Fruit fly (Drosophila melanogaster) whole organism, embryonic: Measurements from ENCODE around the gene CG18563.

ENCODE experiments used
- BtbVII ChIP-seq: fragments of 200-800 bp; sonication (Bioruptor generic); optimal IDR thresholded peaks from 3 replicates; lab custom pipeline; 2017; ENCODE audit warnings: missing biosample characterization, mild to moderate bottlenecking, missing genetic modification characterization
- CG11696 ChIP-seq: fragments of 200-800 bp; sonication (Bioruptor generic); IDR thresholded peaks from 2 replicates; pipeline ENCODE4 v1.3.6; 2022; ENCODE audit warnings: missing biosample characterization, missing genetic modification characterization
- CG12236 ChIP-seq: fragments of 200-800 bp; sonication (Bioruptor generic); optimal IDR thresholded peaks from 2 replicates; lab custom pipeline; 2016; ENCODE audit warnings: missing biosample characterization, missing genetic modification characterization
- CG1233 ChIP-seq: fragments of 200-800 bp; sonication (Bioruptor generic); optimal IDR thresholded peaks from 4 replicates; lab custom pipeline; 2018; ENCODE audit warnings: missing biosample characterization, mild to moderate bottlenecking, missing genetic modification characterization
- CG12659 ChIP-seq: fragments of 200-800 bp; sonication (Bioruptor generic); optimal IDR thresholded peaks from 3 replicates; lab custom pipeline; 2017; ENCODE audit warnings: mild to moderate bottlenecking, missing biosample characterization, missing genetic modification reagents, missing genetic modification characterization
- CG14014 ChIP-seq: fragments of 200-800 bp; sonication (Bioruptor generic); IDR thresholded peaks from 2 replicates; pipeline ENCODE4 v1.3.6; 2022; ENCODE audit warnings: missing biosample characterization, missing genetic modification characterization
- CG1529 ChIP-seq: fragments of 200-800 bp; sonication (Bioruptor generic); optimal IDR thresholded peaks from 3 replicates; lab custom pipeline; 2018; ENCODE audit warnings: missing biosample characterization, missing genetic modification characterization
- CG16779 ChIP-seq: fragments of 200-800 bp; sonication (Bioruptor generic); IDR thresholded peaks from 2 replicates; pipeline ENCODE4 v1.3.6; 2022; ENCODE audit warnings: missing biosample characterization, missing genetic modification characterization
- CG17186 ChIP-seq: fragments of 200-800 bp; sonication (Bioruptor generic); optimal IDR thresholded peaks from 3 replicates; lab custom pipeline; 2017; ENCODE audit warnings: missing biosample characterization, missing genetic modification reagents, missing genetic modification characterization
- CG17802 ChIP-seq: fragments of 200-800 bp; sonication (Bioruptor generic); optimal IDR thresholded peaks from 2 replicates; lab custom pipeline; 2018; ENCODE audit warnings: missing biosample characterization, mild to moderate bottlenecking, missing genetic modification characterization, moderate library complexity
- CG2199 ChIP-seq: fragments of 200-800 bp; sonication (Bioruptor generic); IDR thresholded peaks from 3 replicates; pipeline ENCODE4 v1.3.6; 2022; ENCODE audit warnings: missing biosample characterization, missing genetic modification characterization
- CG3407 ChIP-seq: fragments of 200-800 bp; sonication (Bioruptor generic); optimal IDR thresholded peaks from 2 replicates; lab custom pipeline; 2018; ENCODE audit warnings: missing biosample characterization, mild to moderate bottlenecking, missing genetic modification characterization
- CG4404 ChIP-seq: fragments of 200-800 bp; sonication (Bioruptor generic); IDR thresholded peaks from 2 replicates; pipeline ENCODE4 v1.3.6; 2022; ENCODE audit warnings: missing biosample characterization, missing genetic modification characterization
- CG4617 ChIP-seq: fragments of 200-800 bp; sonication (Bioruptor generic); optimal IDR thresholded peaks from 3 replicates; lab custom pipeline; 2016; ENCODE audit warnings: missing biosample characterization, missing genetic modification characterization, borderline replicate concordance
- CG4854 ChIP-seq: fragments of 200-800 bp; sonication (Bioruptor generic); optimal IDR thresholded peaks from 2 replicates; lab custom pipeline; 2016; ENCODE audit warnings: missing biosample characterization, missing genetic modification characterization, inconsistent platforms
- CG5953 ChIP-seq: fragments of 200-800 bp; sonication (Bioruptor generic); IDR thresholded peaks from 2 replicates; pipeline ENCODE4 v1.3.6; 2022; ENCODE audit warnings: missing biosample characterization, missing genetic modification characterization
- CG7556 ChIP-seq: fragments of 200-800 bp; sonication (Bioruptor generic); optimal IDR thresholded peaks from 2 replicates; lab custom pipeline; 2017; ENCODE audit warnings: missing biosample characterization, mild to moderate bottlenecking, missing genetic modification characterization
- CG9609 ChIP-seq: fragments of 200-800 bp; sonication (Bioruptor generic); optimal IDR thresholded peaks from 3 replicates; lab custom pipeline; 2016; ENCODE audit warnings: missing biosample characterization, missing genetic modification characterization
- CTCF ChIP-seq: fragments of 200-800 bp; sonication (Bioruptor generic); optimal IDR thresholded peaks from 2 replicates; lab custom pipeline; 2017; ENCODE audit warnings: missing biosample characterization, mild to moderate bottlenecking, missing genetic modification characterization, moderate library complexity
- CoRest ChIP-seq: fragments of 200-800 bp; sonication (Bioruptor generic); optimal IDR thresholded peaks from 3 replicates; lab custom pipeline; 2018; ENCODE audit warnings: missing biosample characterization, mild to moderate bottlenecking, missing genetic modification characterization, moderate library complexity
- CrebB ChIP-seq: fragments of 200-800 bp; sonication (Bioruptor generic); optimal IDR thresholded peaks from 3 replicates; lab custom pipeline; 2018; ENCODE audit warnings: missing biosample characterization, mild to moderate bottlenecking, missing genetic modification characterization
- Dek ChIP-seq: fragments of 200-800 bp; sonication (Bioruptor generic); optimal IDR thresholded peaks from 3 replicates; lab custom pipeline; 2019; ENCODE audit warnings: missing biosample characterization, mild to moderate bottlenecking, missing genetic modification characterization, moderate library complexity
- Doc2 ChIP-seq: fragments of 200-800 bp; sonication (Bioruptor generic); IDR thresholded peaks from 2 replicates; pipeline ENCODE4 v1.3.6; 2022; ENCODE audit warnings: missing biosample characterization, missing genetic modification characterization
- GATAe ChIP-seq: fragments of 200-800 bp; sonication (Bioruptor generic); conservative IDR thresholded peaks from 2 replicates; pipeline ENCODE4 v1.3.6; 2022; ENCODE audit warnings: missing biosample characterization, missing genetic modification characterization
- Gsc ChIP-seq: fragments of 200-800 bp; sonication (Bioruptor generic); IDR thresholded peaks from 2 replicates; pipeline ENCODE4 v1.3.6; 2022; ENCODE audit warnings: missing biosample characterization, missing genetic modification characterization
- HLHmδ ChIP-seq: fragments of 200-800 bp; sonication (Bioruptor generic); optimal IDR thresholded peaks from 2 replicates; lab custom pipeline; 2018; ENCODE audit warnings: missing biosample characterization, mild to moderate bottlenecking, missing genetic modification characterization, moderate library complexity
- Hand ChIP-seq: fragments of 200-800 bp; sonication (Bioruptor generic); optimal IDR thresholded peaks from 2 replicates; lab custom pipeline; 2017; ENCODE audit warnings: mild to moderate bottlenecking, missing biosample characterization, missing genetic modification reagents, missing genetic modification characterization
- Lhr ChIP-seq: fragments of 200-800 bp; sonication (Bioruptor generic); optimal IDR thresholded peaks from 3 replicates; lab custom pipeline; 2017; ENCODE audit warnings: mild to moderate bottlenecking, missing biosample characterization, missing genetic modification reagents, missing genetic modification characterization
- Mrtf ChIP-seq: fragments of 200-800 bp; sonication (Bioruptor generic); IDR thresholded peaks from 3 replicates; pipeline ENCODE4 v1.3.6; 2022; ENCODE audit warnings: missing biosample characterization, missing genetic modification characterization
- Nf-YB ChIP-seq: fragments of 200-800 bp; sonication (Bioruptor generic); optimal IDR thresholded peaks from 3 replicates; lab custom pipeline; 2019; ENCODE audit warnings: missing biosample characterization, mild to moderate bottlenecking, missing genetic modification characterization, moderate library complexity
- Oaz ChIP-seq: fragments of 200-800 bp; sonication (Bioruptor generic); IDR thresholded peaks from 2 replicates; pipeline ENCODE4 v1.3.6; 2022; ENCODE audit warnings: missing biosample characterization, missing genetic modification characterization
- Oli ChIP-seq: fragments of 200-800 bp; sonication (Bioruptor generic); optimal IDR thresholded peaks from 2 replicates; lab custom pipeline; 2018; ENCODE audit warnings: missing biosample characterization, mild to moderate bottlenecking, missing genetic modification characterization, moderate library complexity
- Rfx ChIP-seq: fragments of 200-800 bp; sonication (Bioruptor generic); IDR thresholded peaks from 2 replicates; pipeline ENCODE4 v1.3.6; 2022; ENCODE audit warnings: missing biosample characterization, missing genetic modification characterization
- Spps ChIP-seq: fragments of 200-800 bp; sonication (Bioruptor generic); optimal IDR thresholded peaks from 2 replicates; lab custom pipeline; 2018; ENCODE audit warnings: missing biosample characterization, mild to moderate bottlenecking, missing genetic modification characterization
- dati ChIP-seq: fragments of 200-800 bp; sonication (Bioruptor generic); IDR thresholded peaks from 2 replicates; pipeline ENCODE4 v1.3.6; 2022; ENCODE audit warnings: missing biosample characterization, missing genetic modification characterization
- dmrt11E ChIP-seq: fragments of 200-800 bp; sonication (Bioruptor generic); optimal IDR thresholded peaks from 3 replicates; lab custom pipeline; 2018; ENCODE audit warnings: missing biosample characterization, mild to moderate bottlenecking, missing genetic modification characterization, moderate library complexity
- fd102C ChIP-seq: fragments of 200-800 bp; sonication (Bioruptor generic); optimal IDR thresholded peaks from 2 replicates; lab custom pipeline; 2018; ENCODE audit warnings: missing biosample characterization, mild to moderate bottlenecking, missing genetic modification characterization, moderate library complexity
- gce ChIP-seq: fragments of 200-800 bp; sonication (Bioruptor generic); IDR thresholded peaks from 3 replicates; pipeline ENCODE4 v1.3.6; 2022; ENCODE audit warnings: missing biosample characterization, missing genetic modification characterization
- gcm2 ChIP-seq: fragments of 200-800 bp; sonication (Bioruptor generic); optimal IDR thresholded peaks from 2 replicates; lab custom pipeline; 2016; ENCODE audit warnings: missing biosample characterization, missing genetic modification characterization
- grn ChIP-seq: fragments of 200-800 bp; sonication (Bioruptor generic); optimal IDR thresholded peaks from 3 replicates; lab custom pipeline; 2017; ENCODE audit warnings: missing biosample characterization, missing genetic modification characterization
- hbn ChIP-seq: fragments of 200-800 bp; sonication (Bioruptor generic); IDR thresholded peaks from 2 replicates; pipeline ENCODE4 v1.3.6; 2022; ENCODE audit warnings: missing biosample characterization, missing genetic modification characterization; ENCODE audit not compliant: partially characterized antibody
- inv ChIP-seq: fragments of 200-800 bp; sonication (Bioruptor generic); IDR thresholded peaks from 2 replicates; pipeline ENCODE4 v1.3.6; 2022; ENCODE audit warnings: missing biosample characterization, missing genetic modification characterization; ENCODE audit not compliant: partially characterized antibody
- knrl ChIP-seq: fragments of 200-800 bp; sonication (Bioruptor generic); IDR thresholded peaks from 3 replicates; pipeline ENCODE4 v1.3.6; 2022; ENCODE audit warnings: missing biosample characterization, missing genetic modification characterization; ENCODE audit not compliant: partially characterized antibody
- nom ChIP-seq: fragments of 200-800 bp; sonication (Bioruptor generic); optimal IDR thresholded peaks from 2 replicates; lab custom pipeline; 2017; ENCODE audit warnings: missing biosample characterization, missing genetic modification characterization, mild to moderate bottlenecking, moderate library complexity, missing genetic modification reagents
- odd ChIP-seq: fragments of 200-800 bp; sonication (Bioruptor generic); optimal IDR thresholded peaks from 2 replicates; lab custom pipeline; 2017; ENCODE audit warnings: missing biosample characterization, mild to moderate bottlenecking, missing genetic modification characterization
- otp ChIP-seq: fragments of 200-800 bp; sonication (Bioruptor generic); IDR thresholded peaks from 3 replicates; pipeline ENCODE4, ENCODE4 v1.3.6; 2022; ENCODE audit warnings: missing biosample characterization, missing genetic modification characterization
- tgo ChIP-seq: fragments of 200-800 bp; sonication (Bioruptor generic); IDR thresholded peaks from 3 replicates; pipeline ENCODE4 v1.3.6; 2022; ENCODE audit warnings: missing biosample characterization, missing genetic modification characterization
- tin ChIP-seq: fragments of 200-800 bp; sonication (Bioruptor generic); optimal IDR thresholded peaks from 3 replicates; lab custom pipeline; 2016; ENCODE audit warnings: missing biosample characterization, missing genetic modification characterization
- trh ChIP-seq: fragments of 200-800 bp; sonication (Bioruptor generic); optimal IDR thresholded peaks from 2 replicates; lab custom pipeline; 2016; ENCODE audit warnings: missing biosample characterization, missing genetic modification characterization
- vfl ChIP-seq: fragments of 200-800 bp; sonication (Bioruptor generic); optimal IDR thresholded peaks from 2 replicates; lab custom pipeline; 2016; ENCODE audit warnings: missing biosample characterization, missing genetic modification characterization

CG18563 gene

dm6 chr2L:17480943-17481580 is 23.2 kb upstream of the CG18563 start, which contains the start of the genes fws and Lamtor3 (continued):
- TF ChIP-seq CG11696 (GFP tag; lab: Robert Waterston, UW) (peak; percentile 94), Rfx (GFP tag; lab: Robert Waterston, UW) (peak; percentile 99), CG1529 (GFP tag; lab: Kevin White, UChicago) (peak; percentile 97), CoRest (tag; lab: Kevin White, UChicago) (peak; percentile 98), Nf-YB (GFP tag; lab: Kevin White, UChicago) (peak; percentile 86), hbn (GFP tag; lab: Robert Waterston, UW) (peak; percentile 27; the same call in 1 of the 2 replicates), CG12659 (peak; percentile 99), trh (GFP tag; lab: Kevin White, UChicago) (peak; percentile 91), odd (GFP tag; lab: Kevin White, UChicago) (peak; percentile 93), CG9609 (GFP tag; lab: Kevin White, UChicago) (peak; percentile 90), HLHmδ (no peak), Mrtf (GFP tag; lab: Robert Waterston, UW) (peak; percentile 99), CG2199 (GFP tag; lab: Robert Waterston, UW) (peak; percentile 99), Oaz (GFP tag; lab: Robert Waterston, UW) (peak; percentile 98), BtbVII (peak; percentile 96), Hand (GFP tag; lab: Kevin White, UChicago) (peak; percentile 92), Gsc (GFP tag; lab: Robert Waterston, UW) (peak; percentile 97), tin (GFP tag; lab: Kevin White, UChicago) (peak; percentile 95), Oli (tag; lab: Kevin White, UChicago) (peak; percentile 99), knrl (GFP tag; lab: Robert Waterston, UW) (0 out of 3 replicates have a peak, but pooled peaks have one; percentile 32), nom (GFP tag; lab: Kevin White, UChicago) (peak; percentile 81), dati (GFP tag; lab: Robert Waterston, UW) (peak; percentile 98), CrebB (peak; percentile 95), CG17802 (peak; percentile 93), inv (GFP tag; lab: Robert Waterston, UW) (no peak; the same call in 1 of the 2 replicates), CG4404 (GFP tag; lab: Robert Waterston, UW) (peak; percentile 99), dmrt11E (tag; lab: Kevin White, UChicago) (peak; percentile 98), fd102C (peak; percentile 82), CTCF (GFP tag; lab: Kevin White, UChicago) (peak; percentile 64), CG14014 (GFP tag; lab: Robert Waterston, UW) (peak; percentile 99), gcm2 (GFP tag; lab: Kevin White, UChicago) (peak; percentile 85), vfl (GFP tag; lab: Kevin White, UChicago) (peak; percentile 95), grn (GFP tag; lab: Kevin White, UChicago) (no peak), gce (GFP tag; lab: Robert Waterston, UW) (peak; percentile 99), CG12236 (peak; percentile 57), CG4854 (GFP tag; lab: Kevin White, UChicago) (peak; percentile 89), CG1233 (GFP tag; lab: Kevin White, UChicago) (peak; percentile 98), Spps (peak; percentile 96), CG5953 (GFP tag; lab: Robert Waterston, UW) (peak; percentile 99), Doc2 (GFP tag; lab: Robert Waterston, UW) (peak; percentile 95), otp (GFP tag; lab: Robert Waterston, UW) (peak; percentile 98), Lhr (peak; percentile 93), CG16779 (peak; percentile 98), Dek (peak; percentile 98), GATAe (peak; percentile 98), CG4617 (peak; percentile 95), CG7556 (peak; percentile 97), tgo (GFP tag; lab: Robert Waterston, UW) (peak; percentile 99), CG17186 (GFP tag; lab: Kevin White, UChicago) (peak; percentile 91), CG3407 (GFP tag; lab: Kevin White, UChicago) (peak; percentile 97)
